Fruit fly (Drosophila melanogaster) whole organism, pupa: ENCODE results near the gene PMCA.

Experiments used
- CG10348 ChIP-seq: fragments of 200-800 bp; sonication (Bioruptor generic); IDR thresholded peaks from 2 replicates; pipeline ENCODE4 v1.3.6; 2022; ENCODE audit warnings: missing biosample characterization, missing genetic modification characterization
- CG12605 ChIP-seq: fragments of 200-800 bp; sonication (Bioruptor generic); IDR thresholded peaks from 2 replicates; pipeline ENCODE4 v1.3.6; 2022; ENCODE audit warnings: missing biosample characterization, missing genetic modification characterization
- CG13204 ChIP-seq: fragments of 200-800 bp; sonication (Bioruptor generic); optimal IDR thresholded peaks from 2 replicates; lab custom pipeline; 2018; ENCODE audit warnings: missing biosample characterization, mild to moderate bottlenecking, missing genetic modification characterization, moderate library complexity
- CG14655 ChIP-seq: fragments of 200-800 bp; sonication (Bioruptor generic); optimal IDR thresholded peaks from 3 replicates; lab custom pipeline; 2017; ENCODE audit warnings: mild to moderate bottlenecking, missing biosample characterization, missing genetic modification reagents, missing genetic modification characterization
- CG15710 ChIP-seq: fragments of 200-800 bp; sonication (Bioruptor generic); optimal IDR thresholded peaks from 2 replicates; lab custom pipeline; 2018; ENCODE audit warnings: missing biosample characterization, mild to moderate bottlenecking, missing genetic modification characterization, moderate library complexity
- CG17806 ChIP-seq: fragments of 200-800 bp; sonication (Bioruptor generic); optimal IDR thresholded peaks from 2 replicates; lab custom pipeline; 2018; ENCODE audit warnings: missing biosample characterization, mild to moderate bottlenecking, missing genetic modification characterization, moderate library complexity
- CG32121 ChIP-seq: fragments of 200-800 bp; sonication (Bioruptor generic); IDR thresholded peaks from 2 replicates; pipeline ENCODE4 v1.3.6; 2022; ENCODE audit warnings: missing biosample characterization, missing genetic modification characterization
- CG34367 ChIP-seq: fragments of 200-800 bp; sonication (Bioruptor generic); optimal IDR thresholded peaks from 2 replicates; lab custom pipeline; 2018; ENCODE audit warnings: missing biosample characterization, mild to moderate bottlenecking, missing genetic modification characterization
- CG4496 ChIP-seq: fragments of 200-800 bp; sonication (Bioruptor generic); IDR thresholded peaks from 3 replicates; pipeline ENCODE4 v1.3.6; 2022; ENCODE audit warnings: missing biosample characterization, missing genetic modification characterization
- CG8159 ChIP-seq: fragments of 200-800 bp; sonication (Bioruptor generic); optimal IDR thresholded peaks from 3 replicates; lab custom pipeline; 2018; ENCODE audit warnings: missing biosample characterization, mild to moderate bottlenecking, missing genetic modification characterization, moderate library complexity
- CG8301 ChIP-seq: fragments of 200-800 bp; sonication (Bioruptor generic); optimal IDR thresholded peaks from 2 replicates; lab custom pipeline; 2018; ENCODE audit warnings: missing biosample characterization, mild to moderate bottlenecking, missing genetic modification characterization
- CG9948 ChIP-seq: fragments of 200-800 bp; sonication (Bioruptor generic); optimal IDR thresholded peaks from 2 replicates; lab custom pipeline; 2018; ENCODE audit warnings: missing biosample characterization, mild to moderate bottlenecking, missing genetic modification characterization, moderate library complexity
- D1 ChIP-seq: fragments of 200-800 bp; sonication (Bioruptor generic); optimal IDR thresholded peaks from 2 replicates; lab custom pipeline; 2018; ENCODE audit warnings: missing biosample characterization, mild to moderate bottlenecking, missing genetic modification characterization, moderate library complexity
- EcR ChIP-seq: fragments of 200-800 bp; sonication (Bioruptor generic); optimal IDR thresholded peaks from 3 replicates; lab custom pipeline; 2019; ENCODE audit warnings: missing biosample characterization, missing genetic modification characterization, mild to moderate bottlenecking, moderate library complexity, missing genetic modification reagents
- Ets98B ChIP-seq: fragments of 200-800 bp; sonication (Bioruptor generic); IDR thresholded peaks from 2 replicates; pipeline ENCODE4 v1.3.6; 2022; ENCODE audit warnings: missing biosample characterization, missing genetic modification characterization
- Pif1A ChIP-seq: fragments of 200-800 bp; sonication (Bioruptor generic); optimal IDR thresholded peaks from 3 replicates; lab custom pipeline; 2016; ENCODE audit warnings: missing biosample characterization, missing genetic modification characterization
- Pif1B ChIP-seq: fragments of 200-800 bp; sonication (Bioruptor generic); optimal IDR thresholded peaks from 3 replicates; lab custom pipeline; 2016; ENCODE audit warnings: missing biosample characterization, missing genetic modification characterization
- Snoo ChIP-seq: fragments of 200-800 bp; sonication (Bioruptor generic); optimal IDR thresholded peaks from 3 replicates; lab custom pipeline; 2017; ENCODE audit warnings: missing biosample characterization, mild to moderate bottlenecking, missing genetic modification characterization, inconsistent platforms
- fd96Ca ChIP-seq: fragments of 200-800 bp; sonication (Bioruptor generic); IDR thresholded peaks from 3 replicates; pipeline ENCODE4 v1.3.6; 2022; ENCODE audit warnings: missing biosample characterization, missing genetic modification characterization
- gl ChIP-seq: fragments of 200-800 bp; sonication (Bioruptor generic); optimal IDR thresholded peaks from 2 replicates; lab custom pipeline; 2018; ENCODE audit warnings: missing biosample characterization, mild to moderate bottlenecking, missing genetic modification characterization
- rn ChIP-seq: fragments of 200-800 bp; sonication (Bioruptor generic); IDR thresholded peaks from 2 replicates; pipeline ENCODE4 v1.3.6; 2022; ENCODE audit warnings: missing biosample characterization, missing genetic modification characterization

Gene PMCA

dm6 chr4:358930-359268 lies 182 bp upstream of the PMCA start:
- TF ChIP-seq EcR (GFP tag; lab: Kevin White, UChicago) (no peak), D1 (tag; lab: Kevin White, UChicago) (no peak), CG34367 (tag; lab: Kevin White, UChicago) (no peak), Snoo (tag; lab: Kevin White, UChicago) (no peak), Pif1A (GFP tag; lab: Kevin White, UChicago) (no peak), CG32121 (GFP tag; lab: Robert Waterston, UW) (no peak), fd96Ca (GFP tag; lab: Robert Waterston, UW) (no peak), CG8159 (tag; lab: Kevin White, UChicago) (no peak), CG12605 (GFP tag; lab: Robert Waterston, UW) (no peak), Pif1B (GFP tag; lab: Kevin White, UChicago) (no peak), CG17806 (tag; lab: Kevin White, UChicago) (no peak), CG9948 (no peak), CG10348 (GFP tag; lab: Robert Waterston, UW) (no peak), Ets98B (GFP tag; lab: Robert Waterston, UW) (no peak), CG8301 (no peak)

- TF ChIP-seq CG14655 (GFP tag; lab: Kevin White, UChicago): no peak
These were observed 22.7 kb downstream of the PMCA start for dm6 chr4:336021-336420.

- no peak for TF ChIP-seq Snoo (tag; lab: Kevin White, UChicago)
- no peak for TF ChIP-seq fd96Ca (GFP tag; lab: Robert Waterston, UW)
- no peak for TF ChIP-seq Ets98B (GFP tag; lab: Robert Waterston, UW)
- no peak for TF ChIP-seq CG12605 (GFP tag; lab: Robert Waterston, UW)
- no peak for TF ChIP-seq CG8159 (tag; lab: Kevin White, UChicago)
- no peak for TF ChIP-seq CG13204 (GFP tag; lab: Kevin White, UChicago)
- no peak for TF ChIP-seq CG14655 (GFP tag; lab: Kevin White, UChicago)
These were observed 26.4 kb downstream of the PMCA start for dm6 chr4:332268-332667.

- no peak for TF ChIP-seq EcR (GFP tag; lab: Kevin White, UChicago)
- TF ChIP-seq Snoo (tag; lab: Kevin White, UChicago): no peak
- no peak for TF ChIP-seq CG12605 (GFP tag; lab: Robert Waterston, UW)
- TF ChIP-seq gl (tag; lab: Kevin White, UChicago): no peak
- TF ChIP-seq CG34367 (tag; lab: Kevin White, UChicago): no peak
- no peak for TF ChIP-seq CG15710 (tag; lab: Kevin White, UChicago)
- TF ChIP-seq CG9948: no peak
- TF ChIP-seq CG32121 (GFP tag; lab: Robert Waterston, UW): no peak
- TF ChIP-seq Pif1A (GFP tag; lab: Kevin White, UChicago): no peak
- no peak for TF ChIP-seq CG14655 (GFP tag; lab: Kevin White, UChicago)
- TF ChIP-seq CG17806 (tag; lab: Kevin White, UChicago): no peak
- no peak for TF ChIP-seq Ets98B (GFP tag; lab: Robert Waterston, UW)
- TF ChIP-seq Pif1B (GFP tag; lab: Kevin White, UChicago): no peak
- no peak for TF ChIP-seq CG10348 (GFP tag; lab: Robert Waterston, UW)
- no peak for TF ChIP-seq CG8301
- TF ChIP-seq CG13204 (GFP tag; lab: Kevin White, UChicago): no peak
- TF ChIP-seq CG8159 (tag; lab: Kevin White, UChicago): no peak
- TF ChIP-seq CG4496 (GFP tag; lab: Robert Waterston, UW): no peak
These were observed 29.6 kb downstream of the PMCA start for dm6 chr4:329119-329518.

- TF ChIP-seq CG32121 (GFP tag; lab: Robert Waterston, UW) (no peak), gl (tag; lab: Kevin White, UChicago) (no peak)
- TF ChIP-seq, all 21 proteins: peak for 0
These were observed 39.9 kb downstream of the PMCA start for dm6 chr4:318795-319194.

dm6 chr4:315322-315721 lies 43.4 kb downstream of the PMCA start:
- TF ChIP-seq Pif1B (GFP tag; lab: Kevin White, UChicago) (no peak), CG8159 (tag; lab: Kevin White, UChicago) (no peak), CG17806 (tag; lab: Kevin White, UChicago) (no peak), Ets98B (GFP tag; lab: Robert Waterston, UW) (no peak), Snoo (tag; lab: Kevin White, UChicago) (no peak), gl (tag; lab: Kevin White, UChicago) (no peak), EcR (GFP tag; lab: Kevin White, UChicago) (no peak), CG9948 (no peak), CG32121 (GFP tag; lab: Robert Waterston, UW) (no peak), Pif1A (GFP tag; lab: Kevin White, UChicago) (no peak), CG10348 (GFP tag; lab: Robert Waterston, UW) (no peak), CG13204 (GFP tag; lab: Kevin White, UChicago) (no peak), D1 (tag; lab: Kevin White, UChicago) (no peak), CG34367 (tag; lab: Kevin White, UChicago) (no peak), CG15710 (tag; lab: Kevin White, UChicago) (no peak), rn (GFP tag; lab: Robert Waterston, UW) (no peak), CG4496 (GFP tag; lab: Robert Waterston, UW) (no peak)
